Fruit fly (Drosophila melanogaster) ovary, adult (tissue): ENCODE results near the gene CG6230.

Experiments
- CG17801 ChIP-seq: fragments of 200-800 bp; optimal IDR thresholded peaks from 2 replicates; lab custom pipeline; 2019; ENCODE audit warnings: missing biosample characterization, mild to moderate bottlenecking, missing genetic modification characterization, moderate library complexity; ENCODE audit not compliant: partially characterized antibody

Gene CG6230

DNA sequence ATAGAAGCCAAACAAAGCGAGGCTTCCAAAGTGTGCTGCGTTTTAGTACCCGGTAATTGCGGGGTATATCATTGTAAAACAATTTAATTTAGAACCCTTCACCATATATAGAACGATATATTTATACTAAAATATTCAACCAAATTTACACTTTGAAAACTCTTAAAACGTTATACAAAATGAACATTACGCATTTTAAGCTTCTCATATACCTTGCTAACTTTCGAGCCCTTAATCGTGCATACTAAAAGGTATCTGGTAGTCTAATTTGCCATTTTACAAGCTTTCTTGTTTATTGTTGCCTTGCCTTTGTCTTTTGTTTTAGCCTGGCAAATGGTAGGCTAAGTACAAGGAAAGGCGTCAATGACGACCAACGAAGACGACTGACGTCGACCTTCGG is 52.1 kb downstream of the CG6230 start:
- no peak for TF ChIP-seq CG17801

DNA sequence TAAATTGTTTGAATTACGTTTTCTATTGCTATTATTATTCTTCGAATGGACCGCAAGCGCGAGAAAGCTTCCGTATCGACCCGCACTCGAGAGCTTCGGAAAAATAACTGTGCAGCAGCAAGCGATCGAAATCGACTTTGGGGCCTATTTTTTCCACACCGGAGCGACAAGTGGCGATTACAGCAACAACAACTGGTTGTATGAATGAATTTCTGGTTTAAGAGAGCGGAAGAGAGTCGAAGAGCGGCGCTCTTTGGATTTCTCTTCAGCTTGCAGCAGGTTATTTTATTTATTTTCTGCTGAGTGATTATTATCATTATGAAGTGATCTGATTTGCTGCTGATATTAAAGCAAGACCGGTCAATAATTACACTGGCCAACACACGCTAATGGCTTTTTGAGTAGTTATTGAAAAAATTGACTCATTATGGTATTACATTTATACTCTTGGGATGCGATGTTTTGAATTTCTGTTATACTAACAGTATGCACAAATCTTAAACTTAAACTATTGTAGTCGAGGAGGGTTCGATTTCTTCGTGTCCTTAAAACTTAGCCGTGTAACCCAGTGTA is 53.1 kb downstream of the CG6230 start, which contains the start of gene Samuel:
TSS of gene Samuel (minus strand) at position 112 of the 573 bp plus-strand sequence.
- peak; percentile 54 for TF ChIP-seq CG17801

DNA sequence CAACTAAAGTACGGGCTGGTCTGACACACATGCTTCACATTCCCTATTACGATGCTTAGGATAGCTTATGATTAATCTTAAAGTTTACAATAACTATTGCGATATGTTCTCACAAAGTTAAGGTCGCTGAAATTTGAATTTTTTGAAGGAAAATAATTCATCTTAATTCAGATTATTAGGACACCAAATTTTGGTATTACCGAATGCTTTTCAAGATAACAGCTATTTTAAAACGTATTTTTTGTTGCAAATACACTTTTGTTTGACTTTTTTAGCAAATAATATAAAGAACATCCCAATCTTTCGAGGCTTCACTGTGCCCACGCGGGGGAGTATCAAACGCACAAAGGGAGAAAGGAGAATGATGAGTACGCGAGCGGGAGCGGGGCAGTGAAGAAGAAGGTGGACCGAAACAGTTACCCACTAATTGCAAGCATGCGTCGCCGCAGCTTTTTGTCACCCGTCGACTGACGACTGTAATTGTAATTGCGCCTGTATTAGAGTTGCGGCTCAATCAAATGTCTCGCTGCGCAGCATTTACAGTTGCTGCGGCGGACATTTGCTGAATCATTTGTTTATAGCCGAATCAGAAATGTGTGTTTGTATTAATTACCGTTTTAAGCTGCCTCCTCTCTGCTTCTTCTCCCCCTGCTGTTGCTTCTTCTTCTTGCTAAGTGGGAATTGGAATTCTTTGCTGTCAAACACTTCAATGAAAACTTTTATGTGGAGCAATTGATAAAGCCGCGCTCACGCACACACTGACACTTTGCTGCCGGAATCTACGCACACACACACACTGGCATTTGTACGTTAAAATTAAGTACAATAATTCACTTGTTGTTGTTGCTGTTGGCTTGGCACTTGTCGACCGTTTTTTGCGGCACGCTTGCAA is 53.9 kb downstream of the CG6230 start:
- TF ChIP-seq CG17801: peak; percentile 59
